Fruit fly (Drosophila melanogaster): ENCODE data around the gene Fadd.
A peak's percentile ranks its signal among the peaks of the same experiment; 100 is the strongest.

Gene Fadd

dm6 chr3R:22035552-22035951 is 1.3 kb downstream of the Fadd start (continued):
- TF ChIP-seq scrt (GFP tag; optimal IDR thresholded peaks at IDR 0.05) (no peak), CG14441 (GFP tag; IDR thresholded peaks at IDR 0.05) (no peak), dati (GFP tag; IDR thresholded peaks at IDR 0.05) (no peak), ssp (GFP tag; IDR thresholded peaks at IDR 0.05) (no peak), Mes4 (GFP tag; optimal IDR thresholded peaks at IDR 0.05) (no peak), ro (GFP tag; IDR thresholded peaks at IDR 0.05) (no peak), B-H2 (GFP tag; optimal IDR thresholded peaks at IDR 0.05) (no peak), CG3163 (GFP tag; optimal IDR thresholded peaks at IDR 0.05) (no peak), unc-4 (GFP tag; IDR thresholded peaks at IDR 0.05; ENCODE audit: partially characterized antibody) (peak; percentile 78), CG2202 (tag; optimal IDR thresholded peaks at IDR 0.05) (no peak), Vsx1 (GFP tag; optimal IDR thresholded peaks at IDR 0.05) (no peak), pho (GFP tag; optimal IDR thresholded peaks at IDR 0.05) (no peak), NC2β (GFP tag; optimal IDR thresholded peaks at IDR 0.05) (no peak), chn (GFP tag; optimal IDR thresholded peaks at IDR 0.05) (no peak), CG15514 (GFP tag; optimal IDR thresholded peaks at IDR 0.05) (peak; percentile 4), CG7786 (GFP tag; optimal IDR thresholded peaks at IDR 0.05) (no peak), Dll (GFP tag; IDR thresholded peaks at IDR 0.05; ENCODE audit: partially characterized antibody) (peak; percentile 73), Lim3 (GFP tag; IDR thresholded peaks at IDR 0.05) (no peak), fd96Cb (tag; optimal IDR thresholded peaks at IDR 0.05) (no peak), fru (optimal IDR thresholded peaks at IDR 0.05) (no peak), CG8290 (GFP tag; optimal IDR thresholded peaks at IDR 0.05) (no peak), CG8290 (tag; optimal IDR thresholded peaks at IDR 0.05) (no peak), mirr (GFP tag; optimal IDR thresholded peaks at IDR 0.05) (no peak), GATAe (GFP tag; conservative IDR thresholded peaks at IDR 0.05) (no peak), Hr51 (GFP tag; optimal IDR thresholded peaks at IDR 0.05) (no peak), lmd (GFP tag; IDR thresholded peaks at IDR 0.05) (no peak), sqz (GFP tag; optimal IDR thresholded peaks at IDR 0.05) (no peak), CG2116 (GFP tag; optimal IDR thresholded peaks at IDR 0.05) (peak; percentile 82), Spps (tag; optimal IDR thresholded peaks at IDR 0.05) (no peak), Fer3 (tag; optimal IDR thresholded peaks at IDR 0.05) (no peak), klu (GFP tag; IDR thresholded peaks at IDR 0.05) (no peak), CG32772 (GFP tag; IDR thresholded peaks at IDR 0.05) (no peak), sna (GFP tag; IDR thresholded peaks at IDR 0.05; ENCODE audit: partially characterized antibody) (peak; percentile 74), Sin3A (optimal IDR thresholded peaks at IDR 0.05) (peak; percentile 35), Aef1 (GFP tag; IDR thresholded peaks at IDR 0.05) (no peak), Awh (GFP tag; IDR thresholded peaks at IDR 0.05) (no peak), vnd (GFP tag; IDR thresholded peaks at IDR 0.05; ENCODE audit: partially characterized antibody) (peak; percentile 57; the same call in 1 of the 3 replicates), CG15479 (GFP tag; optimal IDR thresholded peaks at IDR 0.05) (no peak), cg (GFP tag; optimal IDR thresholded peaks at IDR 0.05) (no peak), ATbp (GFP tag; optimal IDR thresholded peaks at IDR 0.05) (no peak), chinmo (GFP tag; IDR thresholded peaks at IDR 0.05; ENCODE audit: partially characterized antibody) (peak; percentile 75; the same call in 2 of the 4 replicates), CG9215 (GFP tag; IDR thresholded peaks at IDR 0.05) (no peak), YL-1 (GFP tag; optimal IDR thresholded peaks at IDR 0.05) (peak; percentile 62), gce (GFP tag; IDR thresholded peaks at IDR 0.05) (no peak), CG4404 (GFP tag; IDR thresholded peaks at IDR 0.05) (no peak), btn (GFP tag; optimal IDR thresholded peaks at IDR 0.05) (no peak), jigr1 (GFP tag; IDR thresholded peaks at IDR 0.05) (no peak), Sry-δ (GFP tag; optimal IDR thresholded peaks at IDR 0.05) (peak; percentile 69), gcm (GFP tag; optimal IDR thresholded peaks at IDR 0.05) (no peak), CG2129 (GFP tag; IDR thresholded peaks at IDR 0.05; ENCODE audit: partially characterized antibody) (peak; percentile 43; the same call in 1 of the 2 replicates), bcd (GFP tag; optimal IDR thresholded peaks at IDR 0.05) (no peak), otp (GFP tag; IDR thresholded peaks at IDR 0.05) (no peak)

Measured in whole organism, embryonic.